Fruit fly (Drosophila melanogaster): Measurements from ENCODE around the gene btsz.

Gene btsz

dm6 chr3R:14917927-14918829, 42.9 kb upstream of the btsz start, which contains the start of gene Sdr (continued):
- TF ChIP-seq Hr51 (GFP tag; optimal IDR thresholded peaks at IDR 0.05) = peak in 1 of 2 experiments; percentile 27
- no peak for TF ChIP-seq vfl (GFP tag; optimal IDR thresholded peaks at IDR 0.05)
- TF ChIP-seq ERR (GFP tag; optimal IDR thresholded peaks at IDR 0.05) = no peak
- TF ChIP-seq CG4820 (GFP tag; optimal IDR thresholded peaks at IDR 0.05) = no peak
- no peak for TF ChIP-seq Hmx (GFP tag; optimal IDR thresholded peaks at IDR 0.05)
- TF ChIP-seq ro (GFP tag; IDR thresholded peaks at IDR 0.05) = no peak
- TF ChIP-seq danr (GFP tag; IDR thresholded peaks at IDR 0.05) = no peak
- no peak for TF ChIP-seq pfk (GFP tag; optimal IDR thresholded peaks at IDR 0.05)
- no peak for TF ChIP-seq psq (GFP tag; optimal IDR thresholded peaks at IDR 0.05)
- TF ChIP-seq CTCF (GFP tag; optimal IDR thresholded peaks at IDR 0.05) = no peak
- no peak for TF ChIP-seq YL-1 (GFP tag; optimal IDR thresholded peaks at IDR 0.05)
- no peak for TF ChIP-seq HLHmδ (GFP tag; optimal IDR thresholded peaks at IDR 0.05)
- no peak for TF ChIP-seq Hand (GFP tag; optimal IDR thresholded peaks at IDR 0.05)
- peak; percentile 56 for TF ChIP-seq dmrt99B (tag; optimal IDR thresholded peaks at IDR 0.05)
- peak; percentile 9 for TF ChIP-seq tio (GFP tag; optimal IDR thresholded peaks at IDR 0.05)
- TF ChIP-seq CG13775 (GFP tag; optimal IDR thresholded peaks at IDR 0.05) = no peak
- TF ChIP-seq emc (GFP tag; optimal IDR thresholded peaks at IDR 0.05) = no peak
- TF ChIP-seq Oli (tag; optimal IDR thresholded peaks at IDR 0.05) = peak; percentile 0
- TF ChIP-seq wdn (GFP tag; IDR thresholded peaks at IDR 0.05) = no peak
- TF ChIP-seq zfh1 (GFP tag; IDR thresholded peaks at IDR 0.05) = no peak
- TF ChIP-seq Sox100B (GFP tag; optimal IDR thresholded peaks at IDR 0.05) = peak; percentile 3
- no peak for TF ChIP-seq CG13287 (GFP tag; IDR thresholded peaks at IDR 0.05; ENCODE audit: partially characterized antibody)
- no peak for TF ChIP-seq H15 (GFP tag; IDR thresholded peaks at IDR 0.05)
- no peak for TF ChIP-seq HmgD (GFP tag; optimal IDR thresholded peaks at IDR 0.05)
- TF ChIP-seq CG10147 (GFP tag; optimal IDR thresholded peaks at IDR 0.05) = no peak
- peak; percentile 18 for TF ChIP-seq CG9817 (tag; optimal IDR thresholded peaks at IDR 0.05)
- no peak for TF ChIP-seq CG4707 (GFP tag; optimal IDR thresholded peaks at IDR 0.05)
- no peak for TF ChIP-seq CG3726 (GFP tag; IDR thresholded peaks at IDR 0.05)
- no peak for TF ChIP-seq ftz-f1 (GFP tag; optimal IDR thresholded peaks at IDR 0.05)
- TF ChIP-seq Fer3 (tag; optimal IDR thresholded peaks at IDR 0.05) = peak; percentile 11
- no peak for TF ChIP-seq dpn (GFP tag; optimal IDR thresholded peaks at IDR 0.05)
- no peak for TF ChIP-seq Opbp (GFP tag; IDR thresholded peaks at IDR 0.05; ENCODE audit: partially characterized antibody)
- TF ChIP-seq mld (GFP tag; IDR thresholded peaks at IDR 0.05; ENCODE audit: partially characterized antibody) = no peak
- peak; percentile 40 for TF ChIP-seq CG10543 (GFP tag; optimal IDR thresholded peaks at IDR 0.05)
- TF ChIP-seq CG7271 (tag; optimal IDR thresholded peaks at IDR 0.05) = no peak
- TF ChIP-seq zen (tag; optimal IDR thresholded peaks at IDR 0.05) = no peak
- TF ChIP-seq stwl (tag; optimal IDR thresholded peaks at IDR 0.05) = no peak
- TF ChIP-seq CG17385 (GFP tag; optimal IDR thresholded peaks at IDR 0.05) = no peak
- no peak for TF ChIP-seq NfI (GFP tag; optimal IDR thresholded peaks at IDR 0.05)
- TF ChIP-seq C15 (GFP tag; IDR thresholded peaks at IDR 0.05) = no peak
- TF ChIP-seq crp (GFP tag; optimal IDR thresholded peaks at IDR 0.05) = no peak
- no peak for TF ChIP-seq kay (GFP tag; optimal IDR thresholded peaks at IDR 0.05)
- no peak for TF ChIP-seq Nf-YB (GFP tag; optimal IDR thresholded peaks at IDR 0.05)
- no peak for TF ChIP-seq Lhr (GFP tag; optimal IDR thresholded peaks at IDR 0.05)
- peak; percentile 20 for TF ChIP-seq CG18599 (GFP tag; optimal IDR thresholded peaks at IDR 0.05)
- no peak for TF ChIP-seq CG16779 (GFP tag; IDR thresholded peaks at IDR 0.05)
- TF ChIP-seq CG31441 (GFP tag; IDR thresholded peaks at IDR 0.05) = no peak
- TF ChIP-seq schlank (tag; optimal IDR thresholded peaks at IDR 0.05) = no peak
- TF ChIP-seq CG18262 (tag; optimal IDR thresholded peaks at IDR 0.05) = no peak
